Fruit fly (Drosophila melanogaster) whole organism, wandering third instar larva: Measurements from ENCODE around the gene CG7542.

Source experiments
- CG9705 ChIP-seq: fragments of 200-800 bp; sonication (Bioruptor generic); optimal IDR thresholded peaks from 2 replicates; lab custom pipeline; 2018; ENCODE audit warnings: missing biosample characterization, mild to moderate bottlenecking, missing genetic modification characterization
- CrebA ChIP-seq: fragments of 200-800 bp; sonication (Bioruptor generic); optimal IDR thresholded peaks from 2 replicates; lab custom pipeline; 2016; ENCODE audit warnings: missing biosample characterization, mild to moderate bottlenecking, missing genetic modification characterization, borderline replicate concordance
- Dif ChIP-seq: fragments of 200-275, 200-300 bp; sonication (Bioruptor generic); optimal IDR thresholded peaks from 2 replicates; lab custom pipeline; 2018; ENCODE audit warnings: missing biosample characterization, missing genetic modification characterization; ENCODE audit not compliant: partially characterized antibody
- GATAd ChIP-seq: sonication (Bioruptor generic); optimal IDR thresholded peaks from 2 replicates; lab custom pipeline; 2016; ENCODE audit warnings: missing biosample characterization, missing genetic modification characterization
- Hnf4 ChIP-seq: fragments of 200-800 bp; sonication (Bioruptor generic); optimal IDR thresholded peaks from 2 replicates; lab custom pipeline; 2016; ENCODE audit warnings: missing biosample characterization, mild to moderate bottlenecking, missing genetic modification characterization
- Hr78 ChIP-seq: fragments of >200 bp; optimal IDR thresholded peaks from 2 replicates; lab custom pipeline; 2017; ENCODE audit warnings: missing biosample characterization, missing genetic modification characterization
- Hr83 ChIP-seq: fragments of 200-300 bp; sonication (Bioruptor generic); optimal IDR thresholded peaks from 2 replicates; lab custom pipeline; 2016; ENCODE audit warnings: missing biosample characterization, mild to moderate bottlenecking, missing genetic modification characterization, moderate library complexity; ENCODE audit not compliant: poor library complexity, severe bottlenecking
- Myc ChIP-seq: fragments of >200 bp; optimal IDR thresholded peaks from 2 replicates; lab custom pipeline; 2017
- N ChIP-seq: fragments of >200 bp; optimal IDR thresholded peaks from 2 replicates; lab custom pipeline; 2018; ENCODE audit warnings: missing biosample characterization, missing external identifiers, missing genetic modification characterization
- OdsH ChIP-seq: fragments of 200-800 bp; sonication (Bioruptor generic); optimal IDR thresholded peaks from 2 replicates; lab custom pipeline; 2016; ENCODE audit warnings: missing biosample characterization, mild to moderate bottlenecking, missing genetic modification characterization
- Rel ChIP-seq, 2 experiments: fragments of 200-800 bp; sonication (Bioruptor generic) in 1 of 2; optimal IDR thresholded peaks; 2 replicates in 1 of 2; 3 replicates in 1 of 2; lab custom pipeline; 2016 to 2019; ENCODE audit warnings: mild to moderate bottlenecking in 2 of 2, missing biosample characterization in 2 of 2, missing genetic modification characterization in 2 of 2, moderate library complexity in 1 of 2
- Sp1 ChIP-seq: fragments of 200-800 bp; sonication (Bioruptor generic); optimal IDR thresholded peaks from 3 replicates; lab custom pipeline; 2019; ENCODE audit warnings: missing biosample characterization, mild to moderate bottlenecking, missing genetic modification characterization, moderate library complexity
- Vsx2 ChIP-seq: fragments of 200-300, 225-300 bp; sonication (Bioruptor generic); optimal IDR thresholded peaks from 2 replicates; lab custom pipeline; 2018; ENCODE audit warnings: missing biosample characterization, missing genetic modification characterization; ENCODE audit not compliant: partially characterized antibody
- br ChIP-seq: fragments of 200-800 bp; sonication (Bioruptor generic); optimal IDR thresholded peaks from 2 replicates; lab custom pipeline; 2016; ENCODE audit warnings: missing biosample characterization, missing genetic modification characterization
- brk ChIP-seq: fragments of 200-800 bp; sonication (Bioruptor generic); optimal IDR thresholded peaks from 2 replicates; lab custom pipeline; 2016; ENCODE audit warnings: missing biosample characterization, mild to moderate bottlenecking, missing genetic modification characterization
- dmrt93B ChIP-seq: fragments of 200-800 bp; sonication (Bioruptor generic); optimal IDR thresholded peaks from 2 replicates; lab custom pipeline; 2018; ENCODE audit warnings: missing biosample characterization, mild to moderate bottlenecking, missing genetic modification characterization
- foxo ChIP-seq, 2 experiments: fragments of 200-800 bp; sonication (Bioruptor generic); optimal IDR thresholded peaks; 2 replicates in 1 of 2; 3 replicates in 1 of 2; lab custom pipeline; 2016 to 2017; ENCODE audit warnings: missing biosample characterization in 2 of 2, missing genetic modification characterization in 2 of 2
- fru ChIP-seq: fragments of 200-800 bp; sonication (Bioruptor generic); optimal IDR thresholded peaks from 3 replicates; lab custom pipeline; 2016; ENCODE audit warnings: missing biosample characterization, mild to moderate bottlenecking, missing genetic modification characterization
- h ChIP-seq: fragments of 200-800 bp; sonication (Bioruptor generic); optimal IDR thresholded peaks from 3 replicates; lab custom pipeline; 2016; ENCODE audit warnings: missing biosample characterization, mild to moderate bottlenecking, missing genetic modification characterization
- lola ChIP-seq: fragments of >200 bp; optimal IDR thresholded peaks from 2 replicates; lab custom pipeline; 2017; ENCODE audit warnings: missing biosample characterization, missing genetic modification characterization
- pan ChIP-seq: fragments of >200 bp; optimal IDR thresholded peaks from 2 replicates; lab custom pipeline; 2017
- psq ChIP-seq: fragments of 200-800 bp; sonication (Bioruptor generic); optimal IDR thresholded peaks from 3 replicates; lab custom pipeline; 2017; ENCODE audit warnings: missing biosample characterization, mild to moderate bottlenecking, missing genetic modification characterization, moderate library complexity
- rgr ChIP-seq: fragments of 200-800 bp; sonication (Bioruptor generic); optimal IDR thresholded peaks from 3 replicates; lab custom pipeline; 2016; ENCODE audit warnings: missing biosample characterization, mild to moderate bottlenecking, missing genetic modification characterization
- sv ChIP-seq: fragments of 200-800 bp; sonication (Bioruptor generic); optimal IDR thresholded peaks from 3 replicates; lab custom pipeline; 2016; ENCODE audit warnings: missing biosample characterization, missing genetic modification characterization
- tai ChIP-seq: sonication (Bioruptor generic); optimal IDR thresholded peaks from 2 replicates; lab custom pipeline; 2016; ENCODE audit warnings: missing biosample characterization, missing genetic modification characterization

CG7542 gene

dm6 chr3L:17595810-17596561, 46.4 kb downstream of the CG7542 start:
- TF ChIP-seq lola (no peak), N (GFP tag; lab: Kevin White, UChicago) (no peak), Rel (GFP tag; optimal IDR thresholded peaks at IDR 0.05; lab: Kevin White, UChicago) (no peak), Rel (tag; optimal IDR thresholded peaks at IDR 0.05; lab: Kevin White, UChicago) (no peak), pan (lab: Kevin White, UChicago) (no peak), Hr78 (GFP tag; lab: Kevin White, UChicago) (no peak), tai (GFP tag; lab: Kevin White, UChicago) (no peak), br (no peak), psq (GFP tag; lab: Kevin White, UChicago) (no peak), foxo (GFP tag; optimal IDR thresholded peaks at IDR 0.05; lab: Kevin White, UChicago) (no peak), rgr (GFP tag; lab: Kevin White, UChicago) (no peak), brk (GFP tag; lab: Kevin White, UChicago) (no peak), h (no peak), GATAd (GFP tag; lab: Kevin White, UChicago) (no peak), Hnf4 (GFP tag; lab: Kevin White, UChicago) (no peak), Dif (GFP tag; lab: Kevin White, UChicago) (no peak), sv (GFP tag; lab: Kevin White, UChicago) (no peak), dmrt93B (GFP tag; lab: Kevin White, UChicago) (no peak)
- TF ChIP-seq, all 38 proteins: peak for 0

DNA sequence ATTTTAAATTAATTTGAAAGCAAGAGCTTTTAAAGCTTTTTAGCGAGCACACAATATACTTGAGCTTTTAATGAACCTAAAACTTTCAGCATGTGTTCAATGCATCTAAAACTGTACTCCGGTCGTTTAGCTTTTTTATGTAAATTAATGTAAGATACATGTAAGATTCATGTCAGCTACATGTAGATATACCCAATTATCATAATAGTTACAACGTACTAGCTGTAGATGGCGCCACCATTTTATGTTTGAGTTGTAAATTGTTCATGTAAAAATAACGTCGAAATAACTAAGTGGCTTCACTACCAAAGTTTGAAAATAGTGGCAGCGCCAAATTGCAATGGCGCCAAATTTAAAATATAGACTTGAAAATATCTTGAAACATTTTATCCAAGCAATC, 47.3 kb downstream of the CG7542 start:
- TF ChIP-seq OdsH (GFP tag; lab: Kevin White, UChicago), result no peak
- no peak for TF ChIP-seq Dif (GFP tag; lab: Kevin White, UChicago)
- peak; percentile 64 for TF ChIP-seq tai (GFP tag; lab: Kevin White, UChicago)
- TF ChIP-seq fru (GFP tag; lab: Kevin White, UChicago), result peak; percentile 14
- TF ChIP-seq Sp1, result no peak
- peak; percentile 75 for TF ChIP-seq Myc (lab: Kevin White, UChicago)
- peak; percentile 57 for TF ChIP-seq Vsx2 (GFP tag; lab: Kevin White, UChicago)
- TF ChIP-seq foxo (GFP tag; optimal IDR thresholded peaks at IDR 0.05; lab: Kevin White, UChicago), result no peak
- TF ChIP-seq Hnf4 (GFP tag; lab: Kevin White, UChicago), result peak; percentile 50
- peak; percentile 21 for TF ChIP-seq CrebA (GFP tag; lab: Kevin White, UChicago)
- peak; percentile 9 for TF ChIP-seq Hr83 (GFP tag; lab: Kevin White, UChicago)
- no peak for TF ChIP-seq N (GFP tag; lab: Kevin White, UChicago)
- no peak for TF ChIP-seq CG9705 (GFP tag; lab: Kevin White, UChicago)
- TF ChIP-seq brk (GFP tag; lab: Kevin White, UChicago), result peak; percentile 75
